Worm (Caenorhabditis elegans): ENCODE measurements around the gene wnk-1.

ce11 chrIV:9216437-9216836 is 16.5 kb downstream of the wnk-1 start:
- TF ChIP-seq B0310.2 (tag; optimal IDR thresholded peaks at IDR 0.05) (no peak), ceh-36 (tag; optimal IDR thresholded peaks at IDR 0.05) (no peak), sea-1 (GFP tag; conservative IDR thresholded peaks at IDR 0.05) (no peak), flt-1 (GFP tag; IDR thresholded peaks at IDR 0.05) (no peak), ets-7 (tag; optimal IDR thresholded peaks at IDR 0.05) (peak; percentile 11), tbx-37 (GFP tag; conservative IDR thresholded peaks at IDR 0.05) (no peak), ama-1 (optimal IDR thresholded peaks at IDR 0.05) (no peak)

Data from whole organism, early embryonic.